Worm (Caenorhabditis elegans) whole organism, L4/young adult: ENCODE measurements around the gene rpc-25.

Source experiments
- W03F9.2 ChIP-seq: fragments of 150-350 bp; optimal IDR thresholded peaks from 2 replicates; lab custom pipeline; 2014; ENCODE audit warnings: missing biosample characterization, missing genetic modification characterization
- dao-5 ChIP-seq: sonication (generic microtip); optimal IDR thresholded peaks from 2 replicates; lab custom pipeline; 2016; ENCODE audit warnings: missing genotype, missing genetic modification characterization, moderate library complexity, missing compliant biosample characterization
- him-1 ChIP-seq: sonication (generic microtip); optimal IDR thresholded peaks from 2 replicates; lab custom pipeline; 2016; ENCODE audit warnings: missing genotype, missing genetic modification reagents, missing genetic modification characterization, missing compliant biosample characterization

- TF ChIP-seq him-1 (tag; lab: Kevin White, UChicago) (no peak), W03F9.2 (tag; lab: Kevin White, UChicago) (no peak), dao-5 (tag; lab: Kevin White, UChicago) (no peak)
Measured at ce11 chrV:10243105-10243504, 36.7 kb upstream of the rpc-25 start, which contains the start of gene C12D8.9.
